Worm (Caenorhabditis elegans) whole organism, mixed stage, embryonic: ENCODE measurements around the gene Y46D2A.3.

Experiments used
- elt-3 ChIP-seq: fragments of 150-350 bp; optimal IDR thresholded peaks from 2 replicates; lab custom pipeline; 2014; ENCODE audit warnings: missing biosample characterization, missing genetic modification characterization
- hlh-1 ChIP-seq: fragments of 150-350 bp; optimal IDR thresholded peaks from 2 replicates; lab custom pipeline; 2014; ENCODE audit warnings: missing biosample characterization, missing genetic modification reagents, missing genetic modification characterization
- lin-13 ChIP-seq: fragments of 150-350 bp; optimal IDR thresholded peaks from 2 replicates; lab custom pipeline; 2014; ENCODE audit warnings: missing biosample characterization, missing genetic modification characterization

DNA sequence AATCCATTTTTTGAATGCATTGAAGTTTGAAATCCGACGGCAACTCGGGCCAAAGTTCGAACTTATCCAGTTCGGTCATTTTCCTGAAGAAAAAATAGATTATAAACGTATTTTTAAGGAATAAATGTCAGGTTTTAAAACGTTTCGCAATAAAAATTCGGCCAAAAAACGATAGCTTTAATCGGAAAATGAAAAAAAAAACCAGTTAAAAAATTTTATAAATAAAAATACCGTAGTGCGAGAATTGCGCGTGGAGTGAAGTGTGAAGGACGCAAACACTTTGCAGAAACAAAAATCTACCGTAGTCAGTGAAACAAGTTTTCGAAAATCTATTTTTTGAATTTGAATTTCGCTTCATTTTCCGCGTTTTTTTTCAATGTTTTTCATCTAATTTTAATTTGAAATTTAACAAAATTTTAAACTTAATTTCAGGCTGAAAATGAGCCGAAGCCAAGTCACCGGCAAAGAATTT lies 22.9 kb upstream of the Y46D2A.3 start, which contains the start of gene F14D2.8:
- TF ChIP-seq lin-13 (tag; lab: Kevin White, UChicago): no peak
- no peak for TF ChIP-seq hlh-1 (tag; lab: Kevin White, UChicago)
- TF ChIP-seq elt-3 (tag; lab: Kevin White, UChicago): no peak
